Worm (Caenorhabditis elegans) whole organism, L4 larva: ENCODE results near the gene Y75B12B.13.
A peak's percentile ranks its signal among the peaks of the same experiment; 100 is the strongest.

Source experiments
- F10B5.3 ChIP-seq: sonication (generic microtip); optimal IDR thresholded peaks from 2 replicates; lab custom pipeline; 2016; ENCODE audit warnings: mild to moderate bottlenecking, missing genetic modification characterization, missing compliant biosample characterization
- F49E8.2 ChIP-seq: sonication (generic microtip); optimal IDR thresholded peaks from 2 replicates; lab custom pipeline; 2016; ENCODE audit warnings: missing compliant biosample characterization, mild to moderate bottlenecking, missing genetic modification characterization, borderline replicate concordance
- T20F7.1 ChIP-seq: fragments of 200-800 bp; sonication (Bioruptor generic); optimal IDR thresholded peaks from 2 replicates; lab custom pipeline; 2018; ENCODE audit warnings: mild to moderate bottlenecking, missing genetic modification characterization, missing compliant biosample characterization
- Y105C5A.15 ChIP-seq: fragments of 200-800 bp; sonication (Bioruptor generic); IDR thresholded peaks from 2 replicates; pipeline ENCODE4 v1.3.6; 2022; ENCODE audit warnings: missing genetic modification characterization, missing compliant biosample characterization
- Y48G9A.11 ChIP-seq: fragments of 200-800 bp; sonication (Bioruptor generic); IDR thresholded peaks from 2 replicates; pipeline ENCODE4 v1.3.6; 2022; ENCODE audit warnings: missing genetic modification reagents, missing genetic modification characterization, missing compliant biosample characterization
- ceh-20 ChIP-seq: fragments of 200-800 bp; sonication (Bioruptor generic); IDR thresholded peaks from 2 replicates; pipeline ENCODE4 v1.3.6; 2022; ENCODE audit warnings: missing genetic modification reagents, missing genetic modification characterization, missing compliant biosample characterization
- ceh-62 ChIP-seq: sonication (generic microtip); optimal IDR thresholded peaks from 2 replicates; lab custom pipeline; 2017; ENCODE audit warnings: missing biosample characterization, missing genetic modification characterization
- ceh-82 ChIP-seq: sonication (generic microtip); optimal IDR thresholded peaks from 2 replicates; lab custom pipeline; 2017; ENCODE audit warnings: missing biosample characterization, missing genetic modification characterization
- ctbp-1 ChIP-seq: fragments of 200-800 bp; sonication (Bioruptor generic); IDR thresholded peaks from 2 replicates; pipeline ENCODE4 v1.3.6; 2022; ENCODE audit warnings: missing genetic modification reagents, missing genetic modification characterization, missing compliant biosample characterization
- daf-16 ChIP-seq, 3 experiments: sonication (generic microtip); optimal IDR thresholded peaks; 2 replicates each; lab custom pipeline; 2016 to 2017; ENCODE audit warnings: missing genetic modification characterization in 3 of 3, missing genetic modification reagents in 3 of 3, mild to moderate bottlenecking in 2 of 3, missing compliant biosample characterization in 2 of 3, missing biosample characterization in 1 of 3, moderate library complexity in 1 of 3
- dmd-6 ChIP-seq: fragments of 200-800 bp; sonication (Bioruptor generic); IDR thresholded peaks from 2 replicates; pipeline ENCODE4 v1.3.6; 2022; ENCODE audit warnings: missing genetic modification reagents, missing genetic modification characterization, missing compliant biosample characterization
- dmd-8 ChIP-seq: fragments of 200-800 bp; sonication (Bioruptor generic); IDR thresholded peaks from 2 replicates; pipeline ENCODE4 v1.3.6; 2022; ENCODE audit warnings: missing genetic modification characterization, missing compliant biosample characterization
- dmd-9 ChIP-seq: fragments of 200-800 bp; sonication (Bioruptor generic); IDR thresholded peaks from 2 replicates; pipeline ENCODE4 v1.3.6; 2022; ENCODE audit warnings: missing genetic modification reagents, missing genetic modification characterization, missing compliant biosample characterization
- duxl-1 ChIP-seq: sonication (generic microtip); optimal IDR thresholded peaks from 2 replicates; lab custom pipeline; 2016; ENCODE audit warnings: mild to moderate bottlenecking, missing genetic modification characterization, moderate library complexity, missing compliant biosample characterization; ENCODE audit not compliant: poor library complexity
- dve-1 ChIP-seq: sonication (generic microtip); optimal IDR thresholded peaks from 2 replicates; lab custom pipeline; 2017; ENCODE audit warnings: antibody characterized with exemption, mild to moderate bottlenecking, missing genetic modification characterization, missing compliant biosample characterization; ENCODE audit not compliant: insufficient read depth
- hif-1 ChIP-seq, 2 experiments: sonication (generic microtip); optimal IDR thresholded peaks; 2 replicates each; lab custom pipeline; 2016 to 2017; ENCODE audit warnings: missing compliant biosample characterization in 2 of 2, missing genetic modification characterization in 2 of 2, missing genetic modification reagents in 2 of 2, missing genotype in 2 of 2, mild to moderate bottlenecking in 1 of 2
- lin-1 ChIP-seq: fragments of 200-800 bp; sonication (Bioruptor generic); IDR thresholded peaks from 2 replicates; pipeline ENCODE4 v1.3.6; 2022; ENCODE audit warnings: missing genetic modification reagents, missing genetic modification characterization, missing compliant biosample characterization
- lin-13 ChIP-seq: fragments of 150-350 bp; optimal IDR thresholded peaks from 2 replicates; lab custom pipeline; 2014; ENCODE audit warnings: missing biosample characterization, missing genetic modification reagents, missing genetic modification characterization
- lin-29 ChIP-seq: fragments of 200-800 bp; sonication (Bioruptor generic); IDR thresholded peaks from 2 replicates; pipeline ENCODE4 v1.3.6; 2022; ENCODE audit warnings: missing genetic modification reagents, missing genetic modification characterization, missing compliant biosample characterization
- lin-38 ChIP-seq: fragments of 200-800 bp; sonication (Bioruptor generic); IDR thresholded peaks from 2 replicates; pipeline ENCODE4 v1.3.6; 2022; ENCODE audit warnings: missing genetic modification reagents, missing genetic modification characterization, missing compliant biosample characterization
- lir-3 ChIP-seq: sonication (generic microtip); optimal IDR thresholded peaks from 2 replicates; lab custom pipeline; 2016; ENCODE audit warnings: mild to moderate bottlenecking, missing genetic modification characterization, missing compliant biosample characterization
- lsy-2 ChIP-seq, 2 experiments: fragments of 150-350 bp in 1 of 2; sonication (generic microtip) in 1 of 2; optimal IDR thresholded peaks; 2 replicates each; lab custom pipeline; 2014 to 2017; ENCODE audit warnings: missing biosample characterization in 2 of 2, missing genetic modification characterization in 2 of 2
- mdt-29 ChIP-seq: fragments of 200-800 bp; sonication (Bioruptor generic); IDR thresholded peaks from 2 replicates; pipeline ENCODE4 v1.3.6; 2022; ENCODE audit warnings: missing genetic modification reagents, missing genetic modification characterization, missing compliant biosample characterization
- nhr-102 ChIP-seq: sonication (generic microtip); optimal IDR thresholded peaks from 2 replicates; lab custom pipeline; 2016; ENCODE audit warnings: mild to moderate bottlenecking, missing genetic modification characterization, moderate library complexity, missing compliant biosample characterization
- nhr-237 ChIP-seq: sonication (generic microtip); optimal IDR thresholded peaks from 2 replicates; lab custom pipeline; 2017; ENCODE audit warnings: missing biosample characterization, missing genetic modification characterization
- nhr-25 ChIP-seq: sonication (generic microtip); optimal IDR thresholded peaks from 2 replicates; lab custom pipeline; 2017; ENCODE audit warnings: missing genetic modification characterization, mild to moderate bottlenecking, missing compliant biosample characterization, antibody characterized with exemption, moderate library complexity, borderline replicate concordance; ENCODE audit not compliant: insufficient read depth
- nhr-28 ChIP-seq: fragments of 150-350 bp; optimal IDR thresholded peaks from 2 replicates; lab custom pipeline; 2014; ENCODE audit warnings: missing biosample characterization, missing genetic modification characterization
- php-3 ChIP-seq: fragments of 200-800 bp; sonication (Bioruptor generic); IDR thresholded peaks from 2 replicates; pipeline ENCODE4 v1.3.6; 2022; ENCODE audit warnings: missing genetic modification reagents, missing genetic modification characterization, missing compliant biosample characterization
- pqm-1 ChIP-seq: sonication (generic microtip); optimal IDR thresholded peaks from 2 replicates; lab custom pipeline; 2017; ENCODE audit warnings: missing biosample characterization, missing genetic modification characterization
- saeg-2 ChIP-seq: fragments of 200-800 bp; sonication (Bioruptor generic); IDR thresholded peaks from 2 replicates; pipeline ENCODE4 v1.3.6; 2022; ENCODE audit warnings: missing genetic modification reagents, missing genetic modification characterization, missing compliant biosample characterization
- unc-130 ChIP-seq: sonication (generic microtip); optimal IDR thresholded peaks from 2 replicates; lab custom pipeline; 2016; ENCODE audit warnings: missing genetic modification reagents, missing genetic modification characterization, missing compliant biosample characterization
- unc-62 ChIP-seq, 3 experiments: fragments of 150-350 bp in 1 of 3; sonication (generic microtip); optimal IDR thresholded peaks in 2 of 3; peaks in 1 of 3; 1 replicate in 1 of 3; 2 replicates in 2 of 3; lab custom pipeline; 2014 to 2017; ENCODE audit warnings: missing biosample characterization in 3 of 3, missing genetic modification characterization in 3 of 3, missing genetic modification reagents in 3 of 3, missing genotype in 1 of 3
- zfp-3 ChIP-seq: fragments of 200-800 bp; sonication (Bioruptor generic); conservative IDR thresholded peaks from 2 replicates; pipeline ENCODE4 v1.3.6; 2022; ENCODE audit warnings: missing genetic modification reagents, missing genetic modification characterization, missing compliant biosample characterization
- ztf-11 ChIP-seq: fragments of 150-350 bp; optimal IDR thresholded peaks from 2 replicates; lab custom pipeline; 2014; ENCODE audit warnings: missing biosample characterization, missing genetic modification characterization

Gene Y75B12B.13

DNA sequence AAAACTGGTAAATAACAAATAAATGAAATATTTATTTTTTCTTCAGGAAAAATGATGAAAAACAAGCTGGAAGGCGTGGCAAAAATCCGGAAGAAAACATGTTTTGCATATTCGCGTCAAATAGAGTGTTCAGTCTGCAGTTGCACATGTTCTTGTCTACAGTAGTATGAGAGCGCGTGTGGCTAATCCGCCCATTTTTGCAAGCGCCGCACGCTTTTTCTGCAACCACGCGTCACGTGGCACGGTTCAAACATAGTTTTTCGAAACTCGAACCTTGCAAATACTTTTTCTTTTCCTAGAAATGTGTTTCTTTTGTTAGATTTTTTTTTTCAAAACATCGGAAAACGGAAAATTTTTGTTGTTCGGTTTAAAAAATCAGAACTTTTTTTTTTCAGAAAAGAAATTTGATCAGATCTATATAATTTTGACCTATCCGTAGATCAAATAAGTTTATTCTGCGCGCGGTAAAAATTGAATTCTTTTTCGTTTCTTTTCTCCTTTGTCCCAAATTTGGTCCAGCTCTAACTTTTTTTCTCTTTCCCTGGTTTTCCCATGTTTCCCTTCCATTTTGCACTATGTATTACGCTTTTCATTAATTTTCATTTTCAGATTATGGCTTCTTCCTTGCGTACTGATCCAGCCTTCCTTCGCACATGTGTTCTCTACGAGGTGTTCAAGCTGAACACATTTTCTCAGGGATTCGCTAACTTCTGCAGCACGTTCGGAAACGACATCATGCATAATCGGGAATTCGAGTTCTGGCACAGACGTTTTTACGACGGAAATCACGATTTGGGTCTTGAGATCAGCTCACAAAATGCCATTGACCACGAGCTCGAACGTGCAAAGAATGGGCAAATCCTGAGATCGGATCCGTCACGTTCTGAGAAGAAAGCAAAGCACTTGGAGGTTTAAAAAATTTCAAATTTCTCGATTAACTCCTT is 9.4 kb downstream of the Y75B12B.13 start, which contains the start of gene Y75B12B.1 (continued):
- no peak for TF ChIP-seq daf-16 (GFP tag; optimal IDR thresholded peaks at IDR 0.05; lab: Kevin White, UChicago)
- TF ChIP-seq daf-16 (tag; optimal IDR thresholded peaks at IDR 0.05; lab: Kevin White, UChicago) = no peak
- no peak for TF ChIP-seq lsy-2 (tag; optimal IDR thresholded peaks at IDR 0.05; lab: Kevin White, UChicago)
- no peak for TF ChIP-seq mdt-29
- peak; percentile 78 for TF ChIP-seq F49E8.2 (tag; lab: Kevin White, UChicago)
- TF ChIP-seq unc-130 = peak; percentile 55
- no peak for TF ChIP-seq ztf-11
- TF ChIP-seq ctbp-1 = no peak
- no peak for TF ChIP-seq ceh-82
- TF ChIP-seq dmd-8 = no peak
- TF ChIP-seq saeg-2 (GFP tag; lab: Robert Waterston, UW) = no peak
- peak; percentile 21; the same call in 1 of the 2 replicates for TF ChIP-seq Y48G9A.11 (GFP tag; lab: Robert Waterston, UW)
- no peak for TF ChIP-seq dmd-9 (GFP tag; lab: Robert Waterston, UW)
- peak; percentile 74 for TF ChIP-seq lin-38 (GFP tag; lab: Robert Waterston, UW)
- no peak for TF ChIP-seq duxl-1 (tag; lab: Kevin White, UChicago)
- TF ChIP-seq zfp-3 = no peak
- no peak for TF ChIP-seq nhr-28
- TF ChIP-seq lin-13 (GFP tag; lab: Kevin White, UChicago) = peak; percentile 12
- TF ChIP-seq T20F7.1 (GFP tag; lab: Kevin White, UChicago) = no peak
- TF ChIP-seq ceh-62 (tag; lab: Kevin White, UChicago) = no peak

DNA sequence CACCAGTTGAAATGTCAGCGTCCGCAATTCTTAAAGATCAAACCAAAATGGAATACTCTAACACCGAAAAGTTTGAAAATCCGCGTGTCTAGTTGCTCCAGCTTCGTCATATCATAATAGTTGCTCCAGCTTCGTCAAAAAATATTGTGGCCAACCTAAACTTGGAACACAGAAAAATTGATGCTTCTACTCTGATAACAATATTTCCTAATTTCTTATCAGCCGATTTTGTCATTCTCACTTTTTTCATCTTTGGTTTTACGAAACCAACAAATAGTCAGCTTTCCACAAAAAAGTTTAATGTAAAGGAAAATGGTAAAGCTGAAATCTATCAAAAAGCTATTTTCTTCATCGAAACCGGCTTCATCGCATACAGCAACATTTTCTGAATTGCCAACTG is 11.4 kb downstream of the Y75B12B.13 start, which contains the start of gene fbxa-84:
Gene fbxa-84 (plus strand): TSS at position 34 of the 400 bp plus-strand sequence.
- TF ChIP-seq hif-1 (tag; optimal IDR thresholded peaks at IDR 0.05; lab: Kevin White, UChicago) (no peak), dmd-6 (GFP tag; lab: Robert Waterston, UW) (peak; percentile 33; the same call in 1 of the 2 replicates), dve-1 (peak; percentile 2), F10B5.3 (tag; lab: Kevin White, UChicago) (no peak), nhr-25 (tag; lab: Kevin White, UChicago) (no peak), nhr-28 (peak; percentile 10), pqm-1 (peak; percentile 9)

- TF ChIP-seq unc-62 (GFP tag; optimal IDR thresholded peaks at IDR 0.05 in 1 of 2; lab: Kevin White, UChicago) = no peak
- no peak for TF ChIP-seq unc-62 (tag; optimal IDR thresholded peaks at IDR 0.05; lab: Kevin White, UChicago)
- no peak for TF ChIP-seq lin-29 (GFP tag; lab: Robert Waterston, UW)
- no peak for TF ChIP-seq dmd-8
- no peak for TF ChIP-seq hif-1 (tag; optimal IDR thresholded peaks at IDR 0.05; lab: Kevin White, UChicago)
- no peak for TF ChIP-seq F49E8.2 (tag; lab: Kevin White, UChicago)
These were observed 11.9 kb downstream of the Y75B12B.13 start for ce11 chrV:15181899-15182298.

- TF ChIP-seq nhr-237 (tag; lab: Kevin White, UChicago) = no peak
These were observed 14.1 kb downstream of the Y75B12B.13 start, which contains the start of gene T09F5.10 for ce11 chrV:15179757-15180156. TSS of gene T09F5.10 (plus strand) at chrV:15180057.

DNA sequence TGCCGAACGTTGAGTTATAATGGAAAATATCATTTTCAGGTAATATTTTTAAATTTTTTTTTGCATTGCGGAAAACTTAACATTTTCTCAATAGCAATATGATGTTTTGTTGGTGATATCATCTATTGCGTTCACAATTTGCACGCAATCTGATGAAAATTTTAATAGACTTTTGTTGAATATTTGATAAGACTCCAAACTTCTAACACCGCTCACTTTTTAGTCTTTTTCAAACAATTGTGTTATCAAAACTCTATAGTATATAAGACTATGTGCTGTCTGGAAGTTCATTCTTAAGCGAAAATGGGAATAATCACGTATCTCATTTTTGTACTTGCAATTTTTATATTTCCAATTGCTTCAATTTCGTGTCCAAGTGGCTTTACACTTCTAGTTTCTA is 18.4 kb downstream of the Y75B12B.13 start, which contains the start of gene clec-47:
Gene clec-47 (plus strand): TSS at position 301 of the 400 bp plus-strand sequence.
- TF ChIP-seq ceh-20 (GFP tag; lab: Robert Waterston, UW) = no peak
- TF ChIP-seq hif-1 (tag; optimal IDR thresholded peaks at IDR 0.05; lab: Kevin White, UChicago) = peak in 1 of 2 experiments; percentile 31
- peak; percentile 19 for TF ChIP-seq nhr-28
- no peak for TF ChIP-seq lin-1
- no peak for TF ChIP-seq lir-3 (tag; lab: Kevin White, UChicago)
- TF ChIP-seq php-3 (GFP tag; lab: Robert Waterston, UW) = no peak
- TF ChIP-seq nhr-102 = no peak
- no peak for TF ChIP-seq Y105C5A.15 (GFP tag; lab: Robert Waterston, UW)
